Fruit fly (Drosophila melanogaster): ENCODE measurements around the gene Rcd-1.

Gene Rcd-1

dm6 chrX:19642819-19643504 is 4.4 kb downstream of the Rcd-1 start, which contains the start of the genes CG12237 and Sec61gamma (continued):
- TF ChIP-seq Deaf1 (tag; optimal IDR thresholded peaks at IDR 0.05) (peak; percentile 91), Gsc (GFP tag; IDR thresholded peaks at IDR 0.05) (no peak), CG3838 (GFP tag; optimal IDR thresholded peaks at IDR 0.05) (no peak), CG10321 (GFP tag; IDR thresholded peaks at IDR 0.05) (no peak), CG2712 (tag; optimal IDR thresholded peaks at IDR 0.05) (peak; percentile 48), CG1603 (tag; optimal IDR thresholded peaks at IDR 0.05) (peak; percentile 59), Neu2 (GFP tag; optimal IDR thresholded peaks at IDR 0.05; ENCODE audit: borderline replicate concordance) (no peak), YL-1 (GFP tag; optimal IDR thresholded peaks at IDR 0.05) (peak; percentile 79), Usf (GFP tag; optimal IDR thresholded peaks at IDR 0.05) (no peak), CG17361 (GFP tag; IDR thresholded peaks at IDR 0.05) (peak; percentile 48; the same call in 2 of the 3 replicates), Adf1 (GFP tag; IDR thresholded peaks at IDR 0.05) (no peak; the same call in 1 of the 2 replicates), croc (GFP tag; conservative IDR thresholded peaks at IDR 0.05) (no peak), trh (GFP tag; optimal IDR thresholded peaks at IDR 0.05) (no peak), CG11456 (GFP tag; IDR thresholded peaks at IDR 0.05) (peak; percentile 62; the same call in 1 of the 3 replicates), CG11398 (GFP tag; optimal IDR thresholded peaks at IDR 0.05) (no peak), HLH3B (GFP tag; IDR thresholded peaks at IDR 0.05) (no peak), wek (GFP tag; optimal IDR thresholded peaks at IDR 0.05) (no peak), ro (GFP tag; IDR thresholded peaks at IDR 0.05) (no peak), CG9437 (GFP tag; optimal IDR thresholded peaks at IDR 0.05) (no peak), PHDP (tag; optimal IDR thresholded peaks at IDR 0.05) (no peak), rib (GFP tag; IDR thresholded peaks at IDR 0.05) (peak; percentile 55), chinmo (GFP tag; IDR thresholded peaks at IDR 0.05; ENCODE audit: partially characterized antibody) (no peak), CG10366 (GFP tag; IDR thresholded peaks at IDR 0.05) (peak; percentile 21; the same call in 1 of the 2 replicates), hkb (optimal IDR thresholded peaks at IDR 0.05) (no peak), hkb (GFP tag; IDR thresholded peaks at IDR 0.05) (no peak), pnt (GFP tag; optimal IDR thresholded peaks at IDR 0.05) (no peak), grn (GFP tag; optimal IDR thresholded peaks at IDR 0.05) (no peak), CG4730 (GFP tag; IDR thresholded peaks at IDR 0.05) (no peak), CG13424 (tag; optimal IDR thresholded peaks at IDR 0.05) (no peak), Dref (GFP tag; IDR thresholded peaks at IDR 0.05) (peak; percentile 50), sd (tag; optimal IDR thresholded peaks at IDR 0.05) (peak; percentile 84), CG3407 (GFP tag; optimal IDR thresholded peaks at IDR 0.05) (no peak), Bdp1 (GFP tag; optimal IDR thresholded peaks at IDR 0.05) (no peak), CG13296 (GFP tag; optimal IDR thresholded peaks at IDR 0.05) (peak; percentile 35), dimm (GFP tag; IDR thresholded peaks at IDR 0.05) (no peak), CG7271 (tag; optimal IDR thresholded peaks at IDR 0.05) (no peak), B-H1 (GFP tag; IDR thresholded peaks at IDR 0.05) (no peak), CG9876 (GFP tag; optimal IDR thresholded peaks at IDR 0.05) (no peak), HLHmδ (GFP tag; optimal IDR thresholded peaks at IDR 0.05) (peak; percentile 85), salm (tag; optimal IDR thresholded peaks at IDR 0.05) (no peak), Trl (optimal IDR thresholded peaks at IDR 0.05) (no peak), Trl (GFP tag; optimal IDR thresholded peaks at IDR 0.05) (peak; percentile 18), sna (GFP tag; IDR thresholded peaks at IDR 0.05; ENCODE audit: partially characterized antibody) (no peak), CG8359 (GFP tag; optimal IDR thresholded peaks at IDR 0.05; ENCODE audit: borderline replicate concordance) (no peak), ftz-f1 (GFP tag; optimal IDR thresholded peaks at IDR 0.05) (peak; percentile 20), tll (GFP tag; optimal IDR thresholded peaks at IDR 0.05) (no peak), CG2875 (GFP tag; optimal IDR thresholded peaks at IDR 0.05) (no peak), Vsx1 (GFP tag; optimal IDR thresholded peaks at IDR 0.05) (no peak), shn (GFP tag; optimal IDR thresholded peaks at IDR 0.05) (no peak), CG4707 (GFP tag; optimal IDR thresholded peaks at IDR 0.05) (no peak), NC2β (GFP tag; optimal IDR thresholded peaks at IDR 0.05) (peak; percentile 53)

Measured in whole organism, embryonic.